Worm (Caenorhabditis elegans) whole organism, young adult: ENCODE measurements around the gene che-11.

ENCODE experiments used
- B0019.2 ChIP-seq: fragments of 200-800 bp; sonication (Bioruptor generic); conservative IDR thresholded peaks from 2 replicates; pipeline ENCODE4 v1.3.6; 2022; ENCODE audit warnings: missing genetic modification reagents, missing genetic modification characterization, missing compliant biosample characterization
- B0035.1 ChIP-seq: sonication (generic microtip); optimal IDR thresholded peaks from 2 replicates; lab custom pipeline; 2016; ENCODE audit warnings: missing genetic modification characterization, mild to moderate bottlenecking, missing compliant biosample characterization, missing genotype, missing genetic modification reagents
- B0261.1 ChIP-seq: sonication (generic microtip); optimal IDR thresholded peaks from 2 replicates; lab custom pipeline; 2016; ENCODE audit warnings: mild to moderate bottlenecking, missing genetic modification characterization, moderate library complexity, missing compliant biosample characterization
- F10E7.11 ChIP-seq: sonication (generic microtip); optimal IDR thresholded peaks from 2 replicates; lab custom pipeline; 2017; ENCODE audit warnings: mild to moderate bottlenecking, missing genetic modification characterization, moderate library complexity, missing compliant biosample characterization
- F23B12.7 ChIP-seq: sonication (generic microtip); optimal IDR thresholded peaks from 2 replicates; lab custom pipeline; 2017; ENCODE audit warnings: missing genetic modification characterization, mild to moderate bottlenecking, missing compliant biosample characterization, antibody characterized with exemption, moderate library complexity; ENCODE audit not compliant: insufficient read depth
- F33H1.4 ChIP-seq: fragments of 200-800 bp; sonication (Bioruptor generic); IDR thresholded peaks from 2 replicates; pipeline ENCODE4 v1.3.6; 2022; ENCODE audit warnings: missing genetic modification reagents, missing genetic modification characterization, missing compliant biosample characterization
- F52B5.7 ChIP-seq: sonication (generic microtip); optimal IDR thresholded peaks from 2 replicates; lab custom pipeline; 2016; ENCODE audit warnings: mild to moderate bottlenecking, missing genetic modification characterization, missing compliant biosample characterization
- T26A5.8 ChIP-seq: sonication (generic microtip); optimal IDR thresholded peaks from 2 replicates; lab custom pipeline; 2016; ENCODE audit warnings: missing genetic modification characterization, missing compliant biosample characterization
- Y53F4B.3 ChIP-seq: fragments of 200-800 bp; sonication (Bioruptor generic); IDR thresholded peaks from 2 replicates; pipeline ENCODE4 v1.3.6; 2022; ENCODE audit warnings: missing genetic modification reagents, missing genetic modification characterization, missing compliant biosample characterization
- Y56A3A.18 ChIP-seq: fragments of 200-800 bp; sonication (Bioruptor generic); IDR thresholded peaks from 2 replicates; pipeline ENCODE4 v1.3.6; 2022; ENCODE audit warnings: missing genetic modification reagents, missing genetic modification characterization, missing compliant biosample characterization
- Y79H2A.3 ChIP-seq: fragments of 200-800 bp; sonication (Bioruptor generic); conservative IDR thresholded peaks from 2 replicates; pipeline ENCODE4 v1.3.6; 2022; ENCODE audit warnings: missing genetic modification reagents, missing genetic modification characterization, missing compliant biosample characterization
- ZK185.1 ChIP-seq: sonication (generic microtip); optimal IDR thresholded peaks from 2 replicates; lab custom pipeline; 2016; ENCODE audit warnings: mild to moderate bottlenecking, missing genetic modification characterization, missing compliant biosample characterization; ENCODE audit not compliant: poor library complexity, severe bottlenecking
- akir-1 ChIP-seq: fragments of 200-800 bp; sonication (Bioruptor generic); optimal IDR thresholded peaks from 2 replicates; lab custom pipeline; 2018; ENCODE audit warnings: mild to moderate bottlenecking, missing genetic modification characterization, moderate library complexity, missing compliant biosample characterization
- aptf-3 ChIP-seq: fragments of 200-800 bp; sonication (Bioruptor generic); IDR thresholded peaks from 2 replicates; pipeline ENCODE4 v1.3.6; 2022; ENCODE audit warnings: missing genetic modification characterization, missing compliant biosample characterization
- attf-6 ChIP-seq: fragments of 200-800 bp; sonication (Bioruptor generic); IDR thresholded peaks from 2 replicates; pipeline ENCODE4 v1.3.6; 2022; ENCODE audit warnings: missing genetic modification reagents, missing genetic modification characterization, missing compliant biosample characterization
- cebp-1 ChIP-seq, 2 experiments: fragments of 200-800 bp in 1 of 2; sonication (Bioruptor generic) in 1 of 2; sonication (generic microtip) in 1 of 2; IDR thresholded peaks in 1 of 2; optimal IDR thresholded peaks in 1 of 2; 2 replicates each; pipeline versions ENCODE4 v1.3.6 to Lab custom; 2017 to 2022; ENCODE audit warnings: missing compliant biosample characterization in 2 of 2, missing genetic modification characterization in 2 of 2, mild to moderate bottlenecking in 1 of 2, missing genetic modification reagents in 1 of 2, moderate library complexity in 1 of 2
- cebp-2 ChIP-seq: fragments of 200-800 bp; sonication (Bioruptor generic); IDR thresholded peaks from 2 replicates; pipeline ENCODE4 v1.3.6; 2022; ENCODE audit warnings: missing genetic modification characterization, missing compliant biosample characterization
- chd-7 ChIP-seq: sonication (generic microtip); optimal IDR thresholded peaks from 2 replicates; lab custom pipeline; 2016; ENCODE audit warnings: mild to moderate bottlenecking, missing genetic modification characterization, moderate library complexity, missing compliant biosample characterization
- dpff-1 ChIP-seq: sonication (generic microtip); optimal IDR thresholded peaks from 2 replicates; lab custom pipeline; 2017; ENCODE audit warnings: mild to moderate bottlenecking, missing genetic modification characterization, missing compliant biosample characterization
- egl-44 ChIP-seq: fragments of 200-800 bp; sonication (Bioruptor generic); IDR thresholded peaks from 2 replicates; pipeline ENCODE4 v1.3.6; 2022; ENCODE audit warnings: missing genetic modification reagents, missing genetic modification characterization, missing compliant biosample characterization
- egrh-3 ChIP-seq: fragments of 200-800 bp; sonication (Bioruptor generic); IDR thresholded peaks from 2 replicates; pipeline ENCODE4 v1.3.6; 2022; ENCODE audit warnings: missing genetic modification reagents, missing genetic modification characterization, missing compliant biosample characterization
- ekl-4 ChIP-seq: fragments of 200-800 bp; sonication (Bioruptor generic); IDR thresholded peaks from 2 replicates; pipeline ENCODE4 v1.3.6; 2022; ENCODE audit warnings: missing genetic modification reagents, missing genetic modification characterization, missing compliant biosample characterization
- fkh-3 ChIP-seq: sonication (generic microtip); optimal IDR thresholded peaks from 2 replicates; lab custom pipeline; 2016; ENCODE audit warnings: mild to moderate bottlenecking, missing genetic modification characterization, missing compliant biosample characterization
- gei-17 ChIP-seq: fragments of 200-800 bp; sonication (Bioruptor generic); optimal IDR thresholded peaks from 2 replicates; lab custom pipeline; 2018; ENCODE audit warnings: mild to moderate bottlenecking, missing genetic modification characterization, missing compliant biosample characterization
- hlh-26 ChIP-seq: fragments of 200-800 bp; sonication (Bioruptor generic); conservative IDR thresholded peaks from 2 replicates; pipeline ENCODE4 v1.3.6; 2022; ENCODE audit warnings: missing genetic modification reagents, missing genetic modification characterization, missing compliant biosample characterization
- hmg-1.2 ChIP-seq: fragments of 200-800 bp; sonication (Bioruptor generic); IDR thresholded peaks from 2 replicates; pipeline ENCODE4 v1.3.6; 2022; ENCODE audit warnings: missing genetic modification reagents, missing genetic modification characterization, missing compliant biosample characterization
- lag-1 ChIP-seq: fragments of 200-800 bp; sonication (Bioruptor generic); IDR thresholded peaks from 2 replicates; pipeline ENCODE4 v1.3.6; 2022; ENCODE audit warnings: missing genetic modification reagents, missing genetic modification characterization, missing compliant biosample characterization
- lsl-1 ChIP-seq: fragments of 200-800 bp; sonication (Bioruptor generic); optimal IDR thresholded peaks from 2 replicates; lab custom pipeline; 2018; ENCODE audit warnings: mild to moderate bottlenecking, missing genetic modification characterization, moderate library complexity, missing compliant biosample characterization
- madf-3 ChIP-seq: fragments of 200-800 bp; sonication (Bioruptor generic); IDR thresholded peaks from 2 replicates; pipeline ENCODE4 v1.3.6; 2022; ENCODE audit warnings: missing genetic modification reagents, missing genetic modification characterization, missing compliant biosample characterization
- mxl-1 ChIP-seq: sonication (generic microtip); optimal IDR thresholded peaks from 2 replicates; lab custom pipeline; 2016; ENCODE audit warnings: missing genetic modification characterization, missing compliant biosample characterization
- nfya-1 ChIP-seq: sonication (generic microtip); optimal IDR thresholded peaks from 2 replicates; lab custom pipeline; 2017; ENCODE audit warnings: antibody characterized with exemption, missing compliant biosample characterization, missing genetic modification characterization, borderline replicate concordance; ENCODE audit not compliant: insufficient read depth
- nfya-2 ChIP-seq: fragments of 200-800 bp; sonication (Bioruptor generic); IDR thresholded peaks from 2 replicates; pipeline ENCODE4 v1.3.6; 2022; ENCODE audit warnings: missing genetic modification reagents, missing genetic modification characterization, missing compliant biosample characterization
- nhr-80 ChIP-seq: sonication (generic microtip); optimal IDR thresholded peaks from 2 replicates; lab custom pipeline; 2016; ENCODE audit warnings: missing genetic modification characterization, missing compliant biosample characterization
- pbrm-1 ChIP-seq: fragments of 200-800 bp; sonication (Bioruptor generic); IDR thresholded peaks from 2 replicates; pipeline ENCODE4 v1.3.6; 2022; ENCODE audit warnings: missing genetic modification reagents, missing genetic modification characterization, missing compliant biosample characterization
- pha-4 ChIP-seq: fragments of 150-350 bp; sonication (generic microtip); optimal IDR thresholded peaks from 2 replicates; lab custom pipeline; 2014; ENCODE audit warnings: missing biosample characterization, missing genetic modification reagents, missing genetic modification characterization
- rec-8 ChIP-seq, 2 experiments: sonication (generic microtip); optimal IDR thresholded peaks; 2 replicates each; lab custom pipeline; 2016; ENCODE audit warnings: mild to moderate bottlenecking in 2 of 2, missing genetic modification characterization in 2 of 2, missing genetic modification reagents in 2 of 2, missing genotype in 2 of 2, missing biosample characterization in 1 of 2, missing compliant biosample characterization in 1 of 2, moderate library complexity in 1 of 2
- snpc-1.3 ChIP-seq: sonication (generic microtip); optimal IDR thresholded peaks from 2 replicates; lab custom pipeline; 2017; ENCODE audit warnings: missing genetic modification characterization, mild to moderate bottlenecking, missing compliant biosample characterization, antibody characterized with exemption, moderate library complexity, missing genotype, missing genetic modification reagents; ENCODE audit not compliant: insufficient read depth
- snpc-3.4 ChIP-seq: sonication (generic microtip); optimal IDR thresholded peaks from 2 replicates; lab custom pipeline; 2017; ENCODE audit warnings: missing genetic modification characterization, mild to moderate bottlenecking, missing compliant biosample characterization, antibody characterized with exemption, moderate library complexity, missing genotype, missing genetic modification reagents
- tlf-1 ChIP-seq: fragments of 200-800 bp; sonication (Bioruptor generic); optimal IDR thresholded peaks from 2 replicates; lab custom pipeline; 2018; ENCODE audit warnings: mild to moderate bottlenecking, missing genetic modification characterization, missing compliant biosample characterization
- zim-3 ChIP-seq: sonication (generic microtip); optimal IDR thresholded peaks from 2 replicates; lab custom pipeline; 2017; ENCODE audit warnings: mild to moderate bottlenecking, missing genetic modification characterization, moderate library complexity, missing compliant biosample characterization
- ztf-22 ChIP-seq: fragments of 200-800 bp; sonication (Bioruptor generic); optimal IDR thresholded peaks from 2 replicates; lab custom pipeline; 2018; ENCODE audit warnings: mild to moderate bottlenecking, missing genetic modification characterization, moderate library complexity, missing compliant biosample characterization
- ztf-25 ChIP-seq: fragments of 200-800 bp; sonication (Bioruptor generic); IDR thresholded peaks from 2 replicates; pipeline ENCODE4 v1.3.6; 2022; ENCODE audit warnings: missing genetic modification reagents, missing genetic modification characterization, missing compliant biosample characterization
- ztf-26 ChIP-seq: sonication (generic microtip); optimal IDR thresholded peaks from 2 replicates; lab custom pipeline; 2017; ENCODE audit warnings: missing genetic modification characterization, missing compliant biosample characterization
- ztf-28 ChIP-seq: fragments of 200-800 bp; sonication (Bioruptor generic); IDR thresholded peaks from 2 replicates; pipeline ENCODE4 v1.3.6; 2022; ENCODE audit warnings: missing genetic modification reagents, missing genetic modification characterization, missing compliant biosample characterization
- ztf-3 ChIP-seq: fragments of 200-800 bp; sonication (Bioruptor generic); optimal IDR thresholded peaks from 2 replicates; lab custom pipeline; 2018; ENCODE audit warnings: mild to moderate bottlenecking, missing genetic modification characterization, missing compliant biosample characterization

Gene che-11

ce11 chrV:12192129-12192528 is 41.6 kb upstream of the che-11 start, which contains the start of gene rnp-1 (continued):
- TF ChIP-seq B0019.2 (GFP tag; lab: Robert Waterston, UW): no peak

ce11 chrV:12190943-12191569 is 40.5 kb upstream of the che-11 start, which contains the start of gene dpy-30:
Gene dpy-30 (plus strand): TSS chrV:12191519.
- TF ChIP-seq T26A5.8 (no peak), lag-1 (GFP tag; lab: Robert Waterston, UW) (no peak), F52B5.7 (tag; lab: Kevin White, UChicago) (no peak), F10E7.11 (tag; lab: Kevin White, UChicago) (no peak), B0261.1 (tag; lab: Kevin White, UChicago) (no peak), F33H1.4 (GFP tag; lab: Robert Waterston, UW) (no peak), pha-4 (no peak), B0035.1 (no peak), chd-7 (no peak), pbrm-1 (GFP tag; lab: Robert Waterston, UW) (peak; percentile 44; the same call in 1 of the 2 replicates), Y56A3A.18 (GFP tag; lab: Robert Waterston, UW) (no peak), ztf-28 (GFP tag; lab: Robert Waterston, UW) (no peak), fkh-3 (no peak), rec-8 (tag; optimal IDR thresholded peaks at IDR 0.05; lab: Kevin White, UChicago) (no peak), ZK185.1 (tag; lab: Kevin White, UChicago) (no peak), ztf-26 (tag; lab: Kevin White, UChicago) (no peak), hmg-1.2 (GFP tag; lab: Robert Waterston, UW) (peak; percentile 86), snpc-3.4 (tag; lab: Kevin White, UChicago) (peak; percentile 57), egrh-3 (no peak), ekl-4 (GFP tag; lab: Robert Waterston, UW) (no peak), attf-6 (no peak), gei-17 (GFP tag; lab: Kevin White, UChicago) (no peak), lsl-1 (peak; percentile 62), egl-44 (GFP tag; lab: Robert Waterston, UW) (no peak), ztf-3 (GFP tag; lab: Kevin White, UChicago) (no peak), aptf-3 (no peak), zim-3 (tag; lab: Kevin White, UChicago) (no peak), ztf-22 (GFP tag; lab: Kevin White, UChicago) (no peak), Y53F4B.3 (no peak), Y79H2A.3 (GFP tag; lab: Robert Waterston, UW) (no peak), akir-1 (GFP tag; lab: Kevin White, UChicago) (no peak), hlh-26 (GFP tag; lab: Robert Waterston, UW) (no peak), nfya-2 (GFP tag; lab: Robert Waterston, UW) (no peak), ztf-25 (GFP tag; lab: Robert Waterston, UW) (no peak), nhr-80 (tag; lab: Kevin White, UChicago) (no peak), tlf-1 (GFP tag; lab: Kevin White, UChicago) (no peak), nfya-1 (no peak), dpff-1 (tag; lab: Kevin White, UChicago) (no peak), cebp-1 (GFP tag; IDR thresholded peaks at IDR 0.05; lab: Robert Waterston, UW) (no peak), cebp-1 (tag; optimal IDR thresholded peaks at IDR 0.05; lab: Kevin White, UChicago) (peak; percentile 4), F23B12.7 (tag; lab: Kevin White, UChicago) (no peak), cebp-2 (GFP tag; lab: Robert Waterston, UW) (no peak), snpc-1.3 (tag; lab: Kevin White, UChicago) (no peak), mxl-1 (no peak), madf-3 (GFP tag; lab: Robert Waterston, UW) (no peak)
